Worm (Caenorhabditis elegans) whole organism, mixed stage, embryonic: Measurements from ENCODE around the gene col-89.

Experiments used
- M03D4.4 ChIP-seq: sonication (generic microtip); optimal IDR thresholded peaks from 2 replicates; lab custom pipeline; 2017; ENCODE audit warnings: mild to moderate bottlenecking, missing genetic modification characterization, missing compliant biosample characterization
- bed-3 ChIP-seq: fragments of 200-800 bp; sonication (Bioruptor generic); optimal IDR thresholded peaks from 3 replicates; lab custom pipeline; 2018; ENCODE audit warnings: mild to moderate bottlenecking, missing genetic modification characterization, moderate library complexity, missing compliant biosample characterization
- blmp-1 ChIP-seq: fragments of 150-350 bp; optimal IDR thresholded peaks from 2 replicates; lab custom pipeline; 2014; ENCODE audit warnings: missing biosample characterization, missing genetic modification characterization
- ceh-39 ChIP-seq: fragments of 150-350 bp; optimal IDR thresholded peaks from 2 replicates; lab custom pipeline; 2014; ENCODE audit warnings: missing biosample characterization, missing genetic modification characterization
- ceh-43 ChIP-seq: fragments of 200-800 bp; sonication (Bioruptor generic); optimal IDR thresholded peaks from 2 replicates; lab custom pipeline; 2018; ENCODE audit warnings: mild to moderate bottlenecking, missing genetic modification characterization, moderate library complexity, missing compliant biosample characterization
- ceh-83 ChIP-seq: fragments of 200-800 bp; sonication (Bioruptor generic); optimal IDR thresholded peaks from 2 replicates; lab custom pipeline; 2018; ENCODE audit warnings: mild to moderate bottlenecking, missing genetic modification characterization, missing compliant biosample characterization
- cnd-1 ChIP-seq: fragments of 200-800 bp; sonication (Bioruptor generic); optimal IDR thresholded peaks from 2 replicates; lab custom pipeline; 2018; ENCODE audit warnings: mild to moderate bottlenecking, missing genetic modification characterization, missing compliant biosample characterization
- drap-1 ChIP-seq: fragments of 200-800 bp; sonication (Bioruptor generic); optimal IDR thresholded peaks from 3 replicates; lab custom pipeline; 2018; ENCODE audit warnings: mild to moderate bottlenecking, missing genetic modification characterization, missing compliant biosample characterization
- elt-1 ChIP-seq: sonication (generic microtip); optimal IDR thresholded peaks from 2 replicates; lab custom pipeline; 2017; ENCODE audit warnings: missing genetic modification characterization, mild to moderate bottlenecking, missing compliant biosample characterization, antibody characterized with exemption, moderate library complexity, borderline replicate concordance; ENCODE audit not compliant: insufficient read depth
- elt-3 ChIP-seq: fragments of 150-350 bp; optimal IDR thresholded peaks from 2 replicates; lab custom pipeline; 2014; ENCODE audit warnings: missing biosample characterization, missing genetic modification characterization
- flh-1 ChIP-seq: fragments of 200-800 bp; sonication (Bioruptor generic); optimal IDR thresholded peaks from 2 replicates; lab custom pipeline; 2018; ENCODE audit warnings: mild to moderate bottlenecking, missing genetic modification characterization, moderate library complexity, missing compliant biosample characterization
- ham-2 ChIP-seq: fragments of 200-800 bp; sonication (Bioruptor generic); optimal IDR thresholded peaks from 2 replicates; lab custom pipeline; 2018; ENCODE audit warnings: mild to moderate bottlenecking, missing genetic modification characterization, missing compliant biosample characterization
- hlh-1 ChIP-seq: fragments of 150-350 bp; optimal IDR thresholded peaks from 2 replicates; lab custom pipeline; 2014; ENCODE audit warnings: missing biosample characterization, missing genetic modification reagents, missing genetic modification characterization
- lin-32 ChIP-seq: fragments of 200-800 bp; sonication (Bioruptor generic); optimal IDR thresholded peaks from 2 replicates; lab custom pipeline; 2018; ENCODE audit warnings: mild to moderate bottlenecking, missing genetic modification characterization, missing compliant biosample characterization
- mab-5 ChIP-seq: fragments of 150-350 bp; optimal IDR thresholded peaks from 2 replicates; lab custom pipeline; 2014; ENCODE audit warnings: missing biosample characterization, missing genetic modification characterization
- mep-1 ChIP-seq: fragments of 150-350 bp; optimal IDR thresholded peaks from 2 replicates; lab custom pipeline; 2017; ENCODE audit warnings: missing biosample characterization, missing genetic modification reagents, missing genetic modification characterization, inconsistent platforms
- mls-2 ChIP-seq: sonication (generic microtip); optimal IDR thresholded peaks from 2 replicates; lab custom pipeline; 2016; ENCODE audit warnings: mild to moderate bottlenecking, missing genetic modification characterization, moderate library complexity, missing compliant biosample characterization
- nhr-12 ChIP-seq: fragments of 150-350 bp; optimal IDR thresholded peaks from 2 replicates; lab custom pipeline; 2014; ENCODE audit warnings: missing biosample characterization, missing genetic modification characterization
- nhr-2 ChIP-seq: fragments of 150-350 bp; optimal IDR thresholded peaks from 2 replicates; lab custom pipeline; 2014; ENCODE audit warnings: missing biosample characterization, missing genetic modification characterization
- nhr-237 ChIP-seq: fragments of 150-350 bp; optimal IDR thresholded peaks from 2 replicates; lab custom pipeline; 2014; ENCODE audit warnings: missing biosample characterization, missing genetic modification characterization
- nhr-28 ChIP-seq: fragments of 150-350 bp; optimal IDR thresholded peaks from 2 replicates; lab custom pipeline; 2014; ENCODE audit warnings: missing biosample characterization, missing genetic modification characterization
- nhr-76 ChIP-seq: sonication (generic microtip); optimal IDR thresholded peaks from 2 replicates; lab custom pipeline; 2017; ENCODE audit warnings: missing biosample characterization, missing genetic modification characterization
- pha-4 ChIP-seq: fragments of 150-350 bp; optimal IDR thresholded peaks from 2 replicates; lab custom pipeline; 2018; ENCODE audit warnings: missing biosample characterization, missing genetic modification reagents, missing genetic modification characterization
- sem-2 ChIP-seq: fragments of 200-800 bp; sonication (Bioruptor generic); optimal IDR thresholded peaks from 2 replicates; lab custom pipeline; 2018; ENCODE audit warnings: mild to moderate bottlenecking, missing genetic modification characterization, missing compliant biosample characterization
- snpc-4 ChIP-seq: fragments of 150-350 bp; optimal IDR thresholded peaks from 2 replicates; lab custom pipeline; 2014; ENCODE audit warnings: missing biosample characterization, missing genetic modification characterization
- sptf-1 ChIP-seq: sonication (generic microtip); optimal IDR thresholded peaks from 2 replicates; lab custom pipeline; 2017; ENCODE audit warnings: mild to moderate bottlenecking, missing genetic modification characterization, moderate library complexity, missing compliant biosample characterization
- tbx-8 ChIP-seq: fragments of 200-800 bp; sonication (Bioruptor generic); optimal IDR thresholded peaks from 2 replicates; lab custom pipeline; 2018; ENCODE audit warnings: mild to moderate bottlenecking, missing genetic modification characterization, moderate library complexity, missing compliant biosample characterization
- unc-120 ChIP-seq: sonication (generic microtip); optimal IDR thresholded peaks from 2 replicates; lab custom pipeline; 2017; ENCODE audit warnings: missing genetic modification characterization, missing compliant biosample characterization; ENCODE audit not compliant: poor library complexity, severe bottlenecking
- unc-39 ChIP-seq: fragments of 150-350 bp; optimal IDR thresholded peaks from 2 replicates; lab custom pipeline; 2014; ENCODE audit warnings: missing biosample characterization, missing genetic modification characterization
- unc-62 ChIP-seq: fragments of 150-350 bp; optimal IDR thresholded peaks from 2 replicates; lab custom pipeline; 2014; ENCODE audit warnings: missing biosample characterization, missing genetic modification reagents, missing genetic modification characterization
- ztf-11 ChIP-seq: fragments of 150-350 bp; optimal IDR thresholded peaks from 2 replicates; lab custom pipeline; 2014; ENCODE audit warnings: missing biosample characterization, missing genetic modification characterization

The col-89 gene

ce11 chrIII:4748109-4748508 lies at the start of gene col-89:
col-89 (plus strand) TSS chrIII:4748127.
- no peak for TF ChIP-seq cnd-1
- no peak for TF ChIP-seq tbx-8
- TF ChIP-seq unc-62 (GFP tag; lab: Kevin White, UChicago): no peak
- no peak for TF ChIP-seq nhr-28 (tag; lab: Kevin White, UChicago)
- no peak for TF ChIP-seq nhr-76 (tag; lab: Kevin White, UChicago)
- no peak for TF ChIP-seq nhr-2 (tag; lab: Kevin White, UChicago)
- no peak for TF ChIP-seq snpc-4
- TF ChIP-seq blmp-1 (tag; lab: Kevin White, UChicago): no peak

ce11 chrIII:4699922-4700321 lies 48.0 kb upstream of the col-89 start, which contains the start of gene sel-13:
sel-13 (minus strand) TSS chrIII:4700224.
- TF ChIP-seq tbx-8: no peak
- no peak for TF ChIP-seq mep-1 (tag; lab: Kevin White, UChicago)
- no peak for TF ChIP-seq drap-1
- no peak for TF ChIP-seq sem-2 (GFP tag; lab: Kevin White, UChicago)
- no peak for TF ChIP-seq elt-1
- no peak for TF ChIP-seq unc-62 (GFP tag; lab: Kevin White, UChicago)
- TF ChIP-seq ztf-11 (tag; lab: Kevin White, UChicago): no peak
- TF ChIP-seq unc-39: no peak
- TF ChIP-seq mab-5 (tag; lab: Kevin White, UChicago): no peak
- TF ChIP-seq M03D4.4 (tag; lab: Kevin White, UChicago): no peak
- TF ChIP-seq nhr-12: no peak
- TF ChIP-seq ceh-43 (GFP tag; lab: Kevin White, UChicago): no peak
- no peak for TF ChIP-seq ham-2
- TF ChIP-seq nhr-237 (tag; lab: Kevin White, UChicago): no peak
- TF ChIP-seq cnd-1: no peak
- TF ChIP-seq pha-4 (tag; lab: Kevin White, UChicago): no peak

- TF ChIP-seq bed-3 (GFP tag; lab: Kevin White, UChicago) (no peak), mab-5 (tag; lab: Kevin White, UChicago) (no peak), ceh-39 (no peak), blmp-1 (tag; lab: Kevin White, UChicago) (no peak), ceh-43 (GFP tag; lab: Kevin White, UChicago) (no peak), nhr-237 (tag; lab: Kevin White, UChicago) (no peak), lin-32 (no peak), pha-4 (tag; lab: Kevin White, UChicago) (no peak), unc-120 (tag; lab: Kevin White, UChicago) (no peak)
- TF ChIP-seq, all 35 proteins: peak for 0
Observed at ce11 chrIII:4703932-4704454, 43.9 kb upstream of the col-89 start, which contains the start of the genes clp-2 and mrpl-16. clp-2 (minus strand) TSS chrIII:4704025. mrpl-16 (plus strand) TSS chrIII:4704404.

ce11 chrIII:4705207-4705606 lies 42.7 kb upstream of the col-89 start, which contains the start of gene pgap-2:
pgap-2 (plus strand) TSS chrIII:4705507.
- TF ChIP-seq hlh-1 (tag; lab: Kevin White, UChicago): no peak
- no peak for TF ChIP-seq unc-120 (tag; lab: Kevin White, UChicago)
- no peak for TF ChIP-seq ham-2
- TF ChIP-seq mls-2 (tag; lab: Kevin White, UChicago): no peak
- TF ChIP-seq nhr-28 (tag; lab: Kevin White, UChicago): no peak
- no peak for TF ChIP-seq elt-3 (tag; lab: Kevin White, UChicago)
- TF ChIP-seq unc-62 (GFP tag; lab: Kevin White, UChicago): no peak
- no peak for TF ChIP-seq flh-1 (GFP tag; lab: Kevin White, UChicago)
- no peak for TF ChIP-seq sptf-1 (tag; lab: Kevin White, UChicago)
- no peak for TF ChIP-seq ceh-83 (GFP tag; lab: Kevin White, UChicago)
- no peak for TF ChIP-seq unc-39
- no peak for TF ChIP-seq snpc-4
- TF ChIP-seq ztf-11 (tag; lab: Kevin White, UChicago): no peak
- TF ChIP-seq bed-3 (GFP tag; lab: Kevin White, UChicago): no peak

- TF ChIP-seq ham-2 (no peak), elt-1 (no peak), mls-2 (tag; lab: Kevin White, UChicago) (no peak)
Observed at ce11 chrIII:4706678-4707077, 41.2 kb upstream of the col-89 start, which contains the start of gene T04A8.13. T04A8.13 (plus strand) TSS chrIII:4706978.
